Fruit fly (Drosophila melanogaster): ENCODE results near the gene Gr36b.

dm6 chr2L:17176318-17176717 is 2.3 kb upstream of the Gr36b start, which contains the start of gene Gr36a:
- TF ChIP-seq Hr78 (GFP tag; optimal IDR thresholded peaks at IDR 0.05), result no peak
- no peak for TF ChIP-seq br (GFP tag; optimal IDR thresholded peaks at IDR 0.05)
- TF ChIP-seq OdsH (GFP tag; optimal IDR thresholded peaks at IDR 0.05), result no peak
- TF ChIP-seq dl (GFP tag; optimal IDR thresholded peaks at IDR 0.05; ENCODE audit: insufficient read depth in 1 of 2, partially characterized antibody in 2 of 2), result no peak
- no peak for TF ChIP-seq pan (optimal IDR thresholded peaks at IDR 0.05)

All from whole organism, wandering third instar larva.